Fruit fly (Drosophila melanogaster): ENCODE data around the gene emei.

emei gene

DNA sequence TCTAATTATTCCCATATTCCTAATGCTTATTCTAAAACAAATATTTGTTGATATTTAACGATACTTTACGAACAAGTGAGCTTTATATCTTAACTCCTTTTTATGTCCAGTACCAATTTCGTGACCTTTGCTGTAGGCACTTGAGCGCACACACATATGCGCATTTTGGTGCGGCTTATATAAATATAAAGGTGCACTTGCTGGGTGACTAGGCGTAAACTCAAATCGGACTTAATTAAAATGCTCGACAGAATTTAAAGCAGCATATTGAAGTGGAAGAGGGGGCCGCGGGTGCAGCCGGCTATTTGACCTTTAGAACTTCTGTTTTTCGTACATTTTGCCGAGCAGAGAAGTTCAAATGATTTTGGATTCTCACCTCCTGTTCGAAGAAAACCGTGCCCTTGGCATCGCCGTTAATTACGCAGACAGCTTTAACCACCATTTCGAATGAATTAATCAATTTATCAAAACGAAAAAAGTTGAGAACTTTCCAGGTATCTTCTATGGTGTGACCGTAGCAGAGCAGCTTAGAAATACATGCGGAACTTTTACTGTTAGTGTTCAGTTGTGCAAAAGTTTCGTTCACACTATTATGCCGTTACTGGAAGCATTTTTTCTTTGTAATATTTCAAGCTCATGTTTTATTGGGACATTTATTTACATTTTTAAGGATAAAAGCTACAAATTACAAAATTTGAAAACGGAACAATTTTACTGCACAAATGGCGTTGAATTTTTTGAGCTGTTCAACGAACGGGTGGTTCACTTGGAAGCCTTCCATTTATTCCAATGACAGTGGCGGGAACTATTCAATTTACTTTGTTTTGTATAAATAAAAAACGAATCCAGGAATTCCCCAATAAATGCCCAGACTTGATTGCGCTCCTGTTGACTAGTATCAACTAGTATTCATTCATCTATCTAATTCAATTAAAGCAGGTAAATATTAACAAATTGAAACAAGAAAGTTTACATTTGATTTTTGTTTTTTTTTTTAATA, 4.0 kb downstream of the emei start, which contains the start of gene Sod1 (continued):
- no peak for TF ChIP-seq CG17186 (GFP tag; optimal IDR thresholded peaks at IDR 0.05)
- no peak for TF ChIP-seq TFAM (GFP tag; optimal IDR thresholded peaks at IDR 0.05)
- TF ChIP-seq CG6654 (GFP tag; optimal IDR thresholded peaks at IDR 0.05): no peak
- peak; percentile 71 for TF ChIP-seq CG7357 (GFP tag; IDR thresholded peaks at IDR 0.05)
- TF ChIP-seq luna (GFP tag; optimal IDR thresholded peaks at IDR 0.05): no peak
- no peak for TF ChIP-seq Rx (GFP tag; IDR thresholded peaks at IDR 0.05)
- no peak for TF ChIP-seq CG15073 (GFP tag; optimal IDR thresholded peaks at IDR 0.05)
- TF ChIP-seq CG16779 (GFP tag; IDR thresholded peaks at IDR 0.05): no peak
- no peak; the same call in 1 of the 2 replicates for TF ChIP-seq CG14441 (GFP tag; IDR thresholded peaks at IDR 0.05)
- TF ChIP-seq Dek (tag; optimal IDR thresholded peaks at IDR 0.05): peak; percentile 9
- TF ChIP-seq bigmax (GFP tag; optimal IDR thresholded peaks at IDR 0.05): no peak
- no peak for TF ChIP-seq dmrt11E (tag; optimal IDR thresholded peaks at IDR 0.05)
- no peak for TF ChIP-seq klu (GFP tag; IDR thresholded peaks at IDR 0.05)
- no peak for TF ChIP-seq sug (tag; optimal IDR thresholded peaks at IDR 0.05)
- TF ChIP-seq ssp (GFP tag; IDR thresholded peaks at IDR 0.05): peak; percentile 76
- no peak for TF ChIP-seq Mrtf (GFP tag; IDR thresholded peaks at IDR 0.05)
- TF ChIP-seq stc (GFP tag; IDR thresholded peaks at IDR 0.05): 0 out of 2 replicates have a peak, but pooled peaks have one; percentile 22
- TF ChIP-seq NC2α (GFP tag; optimal IDR thresholded peaks at IDR 0.05): no peak
- TF ChIP-seq C15 (GFP tag; IDR thresholded peaks at IDR 0.05): no peak
- TF ChIP-seq CG3281 (GFP tag; optimal IDR thresholded peaks at IDR 0.05): no peak
- TF ChIP-seq fd96Cb (tag; optimal IDR thresholded peaks at IDR 0.05): no peak
- TF ChIP-seq CG13624 (GFP tag; optimal IDR thresholded peaks at IDR 0.05): peak; percentile 2
- no peak for TF ChIP-seq en (GFP tag; optimal IDR thresholded peaks at IDR 0.05)
- no peak for TF ChIP-seq CG7928 (GFP tag; optimal IDR thresholded peaks at IDR 0.05)
- TF ChIP-seq CG17359 (tag; optimal IDR thresholded peaks at IDR 0.05): no peak
- TF ChIP-seq CG7963 (GFP tag; IDR thresholded peaks at IDR 0.05; ENCODE audit: partially characterized antibody): no peak
- TF ChIP-seq wdn (GFP tag; IDR thresholded peaks at IDR 0.05): no peak
- TF ChIP-seq PHDP (tag; optimal IDR thresholded peaks at IDR 0.05): peak; percentile 25
- no peak for TF ChIP-seq p53 (GFP tag; optimal IDR thresholded peaks at IDR 0.05)
- TF ChIP-seq gce (GFP tag; IDR thresholded peaks at IDR 0.05): no peak
- no peak for TF ChIP-seq fd3F (GFP tag; optimal IDR thresholded peaks at IDR 0.05)
- TF ChIP-seq CG12391 (tag; optimal IDR thresholded peaks at IDR 0.05): peak; percentile 20
- no peak for TF ChIP-seq Camta (GFP tag; optimal IDR thresholded peaks at IDR 0.05)
- no peak for TF ChIP-seq Ptx1 (GFP tag; IDR thresholded peaks at IDR 0.05)
- TF ChIP-seq stwl (tag; optimal IDR thresholded peaks at IDR 0.05): peak; percentile 57
- peak; percentile 93 for TF ChIP-seq crol (GFP tag; IDR thresholded peaks at IDR 0.05)
- TF ChIP-seq Fer3 (tag; optimal IDR thresholded peaks at IDR 0.05): no peak
- no peak for TF ChIP-seq mirr (GFP tag; optimal IDR thresholded peaks at IDR 0.05)
- TF ChIP-seq fd64A (GFP tag; optimal IDR thresholded peaks at IDR 0.05): no peak
- no peak for TF ChIP-seq Hr39 (optimal IDR thresholded peaks at IDR 0.05)
- TF ChIP-seq grn (GFP tag; optimal IDR thresholded peaks at IDR 0.05): no peak
- TF ChIP-seq CG9727 (GFP tag; optimal IDR thresholded peaks at IDR 0.05): peak; percentile 5
- TF ChIP-seq sisA (GFP tag; IDR thresholded peaks at IDR 0.05): no peak
- TF ChIP-seq gt (GFP tag; IDR thresholded peaks at IDR 0.05): no peak
- TF ChIP-seq Ets97D (GFP tag; optimal IDR thresholded peaks at IDR 0.05): peak; percentile 38
- no peak for TF ChIP-seq CG4328 (GFP tag; optimal IDR thresholded peaks at IDR 0.05)
- 0 out of 2 replicates have a peak, but pooled peaks have one; percentile 33 for TF ChIP-seq Scr (GFP tag; IDR thresholded peaks at IDR 0.05; ENCODE audit: partially characterized antibody)
- peak; percentile 10 for TF ChIP-seq CG30020 (tag; optimal IDR thresholded peaks at IDR 0.05)
- TF ChIP-seq unc-4 (GFP tag; IDR thresholded peaks at IDR 0.05; ENCODE audit: partially characterized antibody): no peak
- TF ChIP-seq zfh1 (GFP tag; IDR thresholded peaks at IDR 0.05): no peak
